Worm (Caenorhabditis elegans) whole organism, early embryonic: ENCODE data around the gene C29E4.17.
"Not testable (repeated sequence)": the region's sequence is repeated elsewhere in the genome, so short reads cannot be mapped to it uniquely, and the experiment has no call there.

Experiments used
- B0310.2 ChIP-seq: sonication (generic microtip); optimal IDR thresholded peaks from 2 replicates; lab custom pipeline; 2016; ENCODE audit warnings: mild to moderate bottlenecking, missing genetic modification characterization, missing compliant biosample characterization
- F13C5.2 ChIP-seq: sonication (generic microtip); optimal IDR thresholded peaks from 2 replicates; lab custom pipeline; 2017; ENCODE audit warnings: mild to moderate bottlenecking, missing genetic modification characterization, inconsistent platforms, missing compliant biosample characterization
- aly-1 ChIP-seq: sonication (generic microtip); optimal IDR thresholded peaks from 2 replicates; lab custom pipeline; 2016; ENCODE audit warnings: missing genetic modification characterization, missing compliant biosample characterization
- ama-1 ChIP-seq: fragments of 150-350 bp; optimal IDR thresholded peaks from 2 replicates; lab custom pipeline; 2014
- ceh-13 ChIP-seq: fragments of 200-800 bp; sonication (Bioruptor generic); optimal IDR thresholded peaks from 2 replicates; lab custom pipeline; 2018; ENCODE audit warnings: mild to moderate bottlenecking, missing genetic modification characterization, missing compliant biosample characterization
- ceh-36 ChIP-seq: sonication (generic microtip); optimal IDR thresholded peaks from 2 replicates; lab custom pipeline; 2016; ENCODE audit warnings: missing genetic modification characterization, inconsistent platforms, missing compliant biosample characterization
- ets-7 ChIP-seq: sonication (generic microtip); optimal IDR thresholded peaks from 2 replicates; lab custom pipeline; 2016; ENCODE audit warnings: missing genotype, missing genetic modification characterization, missing compliant biosample characterization
- flt-1 ChIP-seq: fragments of 200-800 bp; sonication (Bioruptor generic); IDR thresholded peaks from 2 replicates; pipeline ENCODE4 v1.3.6; 2022; ENCODE audit warnings: missing genetic modification characterization, missing compliant biosample characterization
- hmbx-1 ChIP-seq: sonication (generic microtip); optimal IDR thresholded peaks from 2 replicates; lab custom pipeline; 2016; ENCODE audit warnings: mild to moderate bottlenecking, missing genetic modification characterization, missing compliant biosample characterization
- hmg-4 ChIP-seq: fragments of 200-800 bp; sonication (Bioruptor generic); optimal IDR thresholded peaks from 2 replicates; lab custom pipeline; 2018; ENCODE audit warnings: mild to moderate bottlenecking, missing genetic modification characterization, missing compliant biosample characterization
- hnd-1 ChIP-seq: sonication (generic microtip); optimal IDR thresholded peaks from 2 replicates; lab custom pipeline; 2016; ENCODE audit warnings: missing genetic modification characterization, missing compliant biosample characterization
- pes-1 ChIP-seq: fragments of 200-800 bp; sonication (Bioruptor generic); IDR thresholded peaks from 2 replicates; pipeline ENCODE4 v1.3.6; 2022; ENCODE audit warnings: missing genetic modification reagents, missing genetic modification characterization, missing compliant biosample characterization
- scrt-1 ChIP-seq: fragments of 200-800 bp; sonication (Bioruptor generic); IDR thresholded peaks from 2 replicates; pipeline ENCODE4 v1.3.6; 2022; ENCODE audit warnings: missing genetic modification characterization, missing compliant biosample characterization
- sea-1 ChIP-seq: fragments of 200-800 bp; sonication (Bioruptor generic); conservative IDR thresholded peaks from 2 replicates; pipeline ENCODE4 v1.3.6; 2022; ENCODE audit warnings: missing genetic modification characterization, missing compliant biosample characterization
- tbx-11 ChIP-seq: fragments of 200-800 bp; sonication (Bioruptor generic); IDR thresholded peaks from 2 replicates; pipeline ENCODE4 v1.3.6; 2022; ENCODE audit warnings: missing genetic modification characterization, missing compliant biosample characterization
- tbx-37 ChIP-seq: fragments of 200-800 bp; sonication (Bioruptor generic); conservative IDR thresholded peaks from 2 replicates; pipeline ENCODE4 v1.3.6; 2022; ENCODE audit warnings: missing genetic modification reagents, missing genetic modification characterization, missing compliant biosample characterization
- tra-4 ChIP-seq: sonication (generic microtip); optimal IDR thresholded peaks from 2 replicates; lab custom pipeline; 2017; ENCODE audit warnings: missing genetic modification characterization, missing compliant biosample characterization

Gene C29E4.17

DNA sequence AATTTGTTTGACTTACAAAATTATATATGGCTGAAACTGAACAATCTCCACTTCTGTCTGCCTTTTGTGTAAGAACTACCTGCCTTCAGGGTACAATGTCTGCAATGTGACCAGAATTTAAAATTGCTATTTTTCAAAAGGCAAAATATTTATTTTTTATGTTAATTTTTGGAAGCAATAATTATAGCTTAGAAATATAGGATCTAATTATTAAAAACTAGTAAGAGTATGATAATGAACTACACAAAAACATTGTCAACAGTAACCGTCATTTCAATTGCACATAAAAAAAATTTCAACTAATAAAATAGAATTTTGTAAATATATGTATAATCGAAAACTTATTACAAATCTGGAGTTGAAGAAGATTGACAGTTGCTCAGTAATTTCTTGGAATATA is 34.7 kb downstream of the C29E4.17 start, which contains the start of gene C29E4.9:
TSS of gene C29E4.9 (minus strand) at position 101 of the 400 bp plus-strand sequence.
- TF ChIP-seq scrt-1, result no peak
- no peak for TF ChIP-seq hnd-1
- no peak for TF ChIP-seq ama-1
- TF ChIP-seq tbx-37 (GFP tag; lab: Robert Waterston, UW), result no peak
- no peak for TF ChIP-seq ets-7 (tag; lab: Kevin White, UChicago)
- no peak for TF ChIP-seq pes-1
- TF ChIP-seq hmg-4, result no peak
- TF ChIP-seq ceh-36 (tag; lab: Kevin White, UChicago), result no peak
- TF ChIP-seq tra-4 (tag; lab: Kevin White, UChicago), result no peak
- no peak for TF ChIP-seq B0310.2 (tag; lab: Kevin White, UChicago)
- TF ChIP-seq ceh-13 (GFP tag; lab: Kevin White, UChicago), result no peak
- no peak for TF ChIP-seq hmbx-1
- no peak for TF ChIP-seq sea-1
- TF ChIP-seq flt-1, result no peak
- TF ChIP-seq aly-1 (tag; lab: Kevin White, UChicago), result no peak
- no peak for TF ChIP-seq tbx-11 (GFP tag; lab: Robert Waterston, UW)

DNA sequence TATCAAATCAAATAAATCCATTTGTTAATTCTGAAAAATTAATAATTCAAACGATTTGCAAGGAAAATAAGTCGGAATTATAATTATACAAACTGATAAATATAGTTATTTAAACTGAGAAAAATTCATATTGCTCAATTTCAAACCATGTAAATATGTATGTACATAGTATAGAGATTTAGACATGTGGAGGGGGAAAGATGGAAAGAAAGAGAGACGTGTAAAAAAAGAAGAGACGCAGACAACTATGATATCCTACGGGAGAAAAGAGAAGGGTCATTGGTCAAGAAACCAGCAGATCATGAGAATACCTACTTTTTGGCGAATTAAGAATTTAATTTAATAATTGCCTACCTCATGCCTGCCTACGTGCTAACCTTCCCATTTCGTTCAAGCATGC is 35.8 kb downstream of the C29E4.17 start, which contains the start of gene C29E4.11:
TSS of gene C29E4.11 (minus strand) at position 30 of the 400 bp plus-strand sequence.
- TF ChIP-seq scrt-1 (no peak), ama-1 (no peak), tbx-37 (GFP tag; lab: Robert Waterston, UW) (no peak), hmg-4 (no peak), F13C5.2 (tag; lab: Kevin White, UChicago) (no peak), hmbx-1 (no peak), sea-1 (no peak), hnd-1 (no peak), ets-7 (tag; lab: Kevin White, UChicago) (no peak), tbx-11 (GFP tag; lab: Robert Waterston, UW) (no peak), B0310.2 (tag; lab: Kevin White, UChicago) (no peak), ceh-13 (GFP tag; lab: Kevin White, UChicago) (no peak), aly-1 (tag; lab: Kevin White, UChicago) (no peak), flt-1 (no peak), ceh-36 (tag; lab: Kevin White, UChicago) (no peak), pes-1 (no peak), tra-4 (tag; lab: Kevin White, UChicago) (no peak)

DNA sequence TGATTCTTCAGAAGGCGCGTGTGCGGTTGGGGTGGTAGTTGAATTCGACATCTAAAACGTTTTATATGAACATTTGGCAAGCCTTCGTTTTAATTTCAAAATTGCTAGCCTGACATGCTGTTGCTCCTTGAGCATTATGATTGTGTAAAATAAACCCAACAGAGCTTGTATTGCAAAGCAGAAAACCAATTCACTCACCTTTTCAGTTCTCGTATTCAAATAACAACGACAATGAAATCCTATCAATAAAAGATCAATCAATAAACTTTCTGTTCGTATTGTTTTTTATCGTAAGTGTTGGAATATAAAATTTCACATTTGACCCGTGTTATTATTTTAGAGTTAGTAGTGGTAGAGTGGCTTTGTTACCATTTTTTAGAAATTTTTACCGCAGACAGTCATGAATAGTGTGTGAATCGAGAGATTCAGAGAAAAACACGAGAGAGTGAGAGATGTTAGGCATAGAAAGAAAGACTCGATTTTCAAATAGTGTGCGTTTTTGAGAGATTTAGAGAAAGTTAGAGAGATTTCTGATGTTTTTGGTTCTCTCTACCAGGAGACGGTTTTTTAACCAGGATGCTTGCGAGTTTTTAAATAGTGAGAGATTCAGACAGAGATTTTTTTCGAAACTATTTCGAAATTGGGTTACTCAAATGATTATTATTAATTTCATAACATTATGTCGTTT is 36.8 kb downstream of the C29E4.17 start, which contains the start of gene F54H12.10:
TSS of gene F54H12.10 (minus strand) at position 51 of the 688 bp plus-strand sequence.
- not testable (repeated sequence) for TF ChIP-seq flt-1; tbx-37 (GFP tag; lab: Robert Waterston, UW); ceh-36 (tag; lab: Kevin White, UChicago)

DNA sequence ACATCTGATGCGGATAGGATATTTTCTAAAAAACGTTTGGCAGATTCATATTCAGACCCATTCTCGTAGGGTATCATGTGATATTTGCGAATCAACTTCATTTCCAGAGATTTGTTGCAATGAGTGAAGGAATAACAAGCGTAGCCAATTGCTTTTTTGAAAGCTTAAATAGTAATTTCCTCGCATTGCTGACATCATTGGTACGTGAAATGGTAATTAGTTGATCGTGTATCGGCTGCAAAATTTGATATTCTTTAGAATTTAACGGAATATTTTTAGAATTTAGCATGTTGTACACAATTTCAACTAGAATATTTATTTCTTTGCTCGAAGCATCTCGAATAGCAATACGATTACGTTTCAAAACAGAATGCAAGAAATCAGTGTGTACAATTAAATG is 40.3 kb downstream of the C29E4.17 start, which contains the start of gene F54H12.4:
TSS of gene F54H12.4 (minus strand) at position 101 of the 400 bp plus-strand sequence.
- not testable (repeated sequence) for TF ChIP-seq sea-1, hnd-1, flt-1

DNA sequence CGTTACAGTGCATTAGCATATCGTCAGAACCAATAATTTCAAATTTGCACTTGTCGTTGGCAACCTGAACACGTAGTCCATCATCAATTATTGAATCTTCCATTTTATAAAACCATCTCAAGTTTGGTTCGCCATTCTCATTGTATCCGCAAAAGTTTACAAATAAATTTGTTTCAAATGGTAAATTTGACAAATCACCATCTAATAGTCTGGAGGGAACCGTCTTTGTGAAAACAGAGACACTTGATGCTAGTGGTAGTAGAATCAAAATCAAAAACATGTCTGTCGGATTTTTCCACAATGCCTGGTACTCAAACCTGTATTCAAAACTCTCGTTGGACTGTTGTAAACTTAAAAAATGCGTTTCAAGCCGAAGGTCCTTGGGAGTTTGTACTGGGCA is 42.0 kb downstream of the C29E4.17 start, which contains the start of gene F54H12.2:
TSS of gene F54H12.2 (plus strand) at position 301 of the 400 bp plus-strand sequence.
- not testable (repeated sequence) for TF ChIP-seq B0310.2 (tag; lab: Kevin White, UChicago); tra-4 (tag; lab: Kevin White, UChicago); scrt-1

DNA sequence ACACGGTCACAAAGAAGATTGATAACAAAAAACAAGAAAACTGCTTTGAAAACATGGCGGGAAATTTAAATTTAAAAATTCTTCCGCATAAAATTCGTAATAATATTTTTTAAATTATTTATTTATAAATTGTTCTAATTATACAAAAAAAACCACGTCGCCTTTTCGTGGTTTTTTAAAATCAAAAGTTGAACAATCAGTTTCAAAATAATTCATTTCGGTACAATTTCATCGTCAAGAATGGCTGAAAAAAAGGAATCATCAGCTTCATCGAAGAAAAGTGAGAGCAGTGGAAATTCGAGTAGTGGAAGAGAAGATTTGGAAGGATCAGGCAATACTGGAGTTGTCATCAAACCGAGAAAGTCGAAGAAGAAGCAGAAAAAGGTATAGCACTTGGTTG is 46.8 kb downstream of the C29E4.17 start, which contains the start of the genes F54H12.8 and F54H12.7:
TSS of gene F54H12.8 (minus strand) at position 101 of the 400 bp plus-strand sequence.
TSS of gene F54H12.7 (plus strand) at position 229 of the 400 bp plus-strand sequence.
- TF ChIP-seq aly-1 (tag; lab: Kevin White, UChicago) (no peak), scrt-1 (no peak), B0310.2 (tag; lab: Kevin White, UChicago) (no peak), sea-1 (no peak), pes-1 (no peak)

DNA sequence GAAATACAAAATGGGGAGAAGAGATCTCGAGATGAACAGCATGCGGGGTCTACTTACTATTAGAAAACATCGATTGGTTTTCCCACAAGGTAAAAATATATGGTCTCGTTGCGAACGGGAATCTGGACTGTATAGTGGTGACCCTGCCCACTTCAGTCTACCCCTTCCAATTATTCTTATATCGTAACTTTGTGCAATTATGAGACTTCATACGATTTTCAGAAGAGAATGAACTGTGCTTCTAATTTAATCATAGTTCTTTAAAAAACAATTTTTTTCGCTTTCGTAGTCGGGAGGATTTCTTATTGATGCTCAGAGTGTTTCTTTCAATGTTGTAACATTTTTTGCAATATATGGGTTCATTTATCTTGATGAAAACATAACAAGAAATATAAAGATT is 49.8 kb downstream of the C29E4.17 start, which contains the start of gene F54H12.5:
TSS of gene F54H12.5 (minus strand) at position 101 of the 400 bp plus-strand sequence.
- TF ChIP-seq tra-4 (tag; lab: Kevin White, UChicago) (no peak), hmg-4 (no peak), ceh-36 (tag; lab: Kevin White, UChicago) (no peak), aly-1 (tag; lab: Kevin White, UChicago) (no peak), tbx-11 (GFP tag; lab: Robert Waterston, UW) (no peak), ceh-13 (GFP tag; lab: Kevin White, UChicago) (no peak), hnd-1 (no peak), tbx-37 (GFP tag; lab: Robert Waterston, UW) (no peak), B0310.2 (tag; lab: Kevin White, UChicago) (no peak)
